Fruit fly (Drosophila melanogaster) Kc167 (cell line): ENCODE measurements around the gene Tom70.

Experiments used
- Myc ChIP-seq: fragments of >200 bp; optimal IDR thresholded peaks from 2 replicates; lab custom pipeline; 2017; ENCODE audit warnings: missing external identifiers
- Sin3A ChIP-seq: fragments of >200 bp; optimal IDR thresholded peaks from 2 replicates; lab custom pipeline; 2018; ENCODE audit warnings: missing external identifiers
- h ChIP-seq: fragments of >200 bp; optimal IDR thresholded peaks from 3 replicates; lab custom pipeline; 2018; ENCODE audit warnings: missing external identifiers
- insv ChIP-seq: fragments of >200 bp; optimal IDR thresholded peaks from 3 replicates; lab custom pipeline; 2018; ENCODE audit warnings: missing external identifiers
- psq ChIP-seq: fragments of >200 bp; optimal IDR thresholded peaks from 2 replicates; lab custom pipeline; 2017; ENCODE audit warnings: missing external identifiers

- TF ChIP-seq psq (no peak), insv (lab: Kevin White, UChicago) (no peak), h (lab: Kevin White, UChicago) (no peak), Myc (no peak), Sin3A (no peak)
Observed at dm6 chr2L:12038177-12038581, at the start of gene Tom70.
